Worm (Caenorhabditis elegans) whole organism, L3 larva: Measurements from ENCODE around the gene ZK1067.4.

Source experiments
- R02D3.7 ChIP-seq: fragments of 150-350 bp; optimal IDR thresholded peaks from 2 replicates; lab custom pipeline; 2014; ENCODE audit warnings: missing biosample characterization, missing genetic modification characterization
- ZK546.5 ChIP-seq: sonication (generic microtip); optimal IDR thresholded peaks from 2 replicates; lab custom pipeline; 2017; ENCODE audit warnings: missing biosample characterization, missing genetic modification characterization
- aly-2 ChIP-seq: fragments of 150-350 bp; optimal IDR thresholded peaks from 2 replicates; lab custom pipeline; 2014; ENCODE audit warnings: missing biosample characterization, missing genetic modification characterization
- ama-1 ChIP-seq: fragments of 150-350 bp; optimal IDR thresholded peaks from 2 replicates; lab custom pipeline; 2018
- ceh-28 ChIP-seq: fragments of 150-350 bp; optimal IDR thresholded peaks from 2 replicates; lab custom pipeline; 2014; ENCODE audit warnings: missing biosample characterization, missing genetic modification reagents, missing genetic modification characterization
- ceh-82 ChIP-seq: fragments of 150-350 bp; optimal IDR thresholded peaks from 2 replicates; lab custom pipeline; 2014; ENCODE audit warnings: missing biosample characterization, missing genetic modification characterization
- ceh-9 ChIP-seq: sonication (generic microtip); optimal IDR thresholded peaks from 2 replicates; lab custom pipeline; 2018; ENCODE audit warnings: missing biosample characterization, missing genetic modification characterization
- egl-27 ChIP-seq: sonication (generic microtip); optimal IDR thresholded peaks from 4 replicates; lab custom pipeline; 2017; ENCODE audit warnings: missing biosample characterization, missing genetic modification reagents, missing genetic modification characterization
- egl-5 ChIP-seq: fragments of 150-350 bp; optimal IDR thresholded peaks from 2 replicates; lab custom pipeline; 2017; ENCODE audit warnings: missing biosample characterization, missing genetic modification reagents, missing genetic modification characterization, inconsistent platforms
- elt-1 ChIP-seq: fragments of 150-350 bp; optimal IDR thresholded peaks from 2 replicates; lab custom pipeline; 2014; ENCODE audit warnings: missing biosample characterization, missing genetic modification characterization
- elt-2 ChIP-seq: sonication (generic microtip); optimal IDR thresholded peaks from 2 replicates; lab custom pipeline; 2016; ENCODE audit warnings: missing genetic modification reagents, mild to moderate bottlenecking, missing genetic modification characterization, missing compliant biosample characterization
- eor-1 ChIP-seq, 2 experiments: fragments of 150-350 bp; optimal IDR thresholded peaks; 2 replicates each; lab custom pipeline; 2014 to 2018; ENCODE audit warnings: missing biosample characterization in 2 of 2, missing genetic modification characterization in 2 of 2
- fos-1 ChIP-seq: fragments of 150-350 bp; optimal IDR thresholded peaks from 2 replicates; lab custom pipeline; 2014; ENCODE audit warnings: missing biosample characterization, missing genetic modification characterization
- hmg-11 ChIP-seq: sonication (generic microtip); optimal IDR thresholded peaks from 2 replicates; lab custom pipeline; 2016; ENCODE audit warnings: missing genetic modification characterization, missing compliant biosample characterization
- jun-1 ChIP-seq: fragments of 150-350 bp; optimal IDR thresholded peaks from 2 replicates; lab custom pipeline; 2014; ENCODE audit warnings: missing biosample characterization, missing genetic modification reagents, missing genetic modification characterization
- lin-39 ChIP-seq: fragments of 150-350 bp; optimal IDR thresholded peaks from 2 replicates; lab custom pipeline; 2018; ENCODE audit warnings: missing biosample characterization, missing genetic modification reagents, missing genetic modification characterization
- lsy-12 ChIP-seq: sonication (generic microtip); optimal IDR thresholded peaks from 2 replicates; lab custom pipeline; 2016; ENCODE audit warnings: mild to moderate bottlenecking, missing genetic modification characterization, missing compliant biosample characterization
- mdl-1 ChIP-seq: fragments of 150-350 bp; optimal IDR thresholded peaks from 2 replicates; lab custom pipeline; 2014; ENCODE audit warnings: missing biosample characterization, missing genetic modification characterization
- mml-1 ChIP-seq: fragments of 150-350 bp; sonication (generic microtip); optimal IDR thresholded peaks from 3 replicates; lab custom pipeline; 2014; ENCODE audit warnings: missing biosample characterization, missing genetic modification characterization
- nhr-11 ChIP-seq: fragments of 150-350 bp; optimal IDR thresholded peaks from 2 replicates; lab custom pipeline; 2014; ENCODE audit warnings: missing biosample characterization, missing genetic modification characterization
- nhr-12 ChIP-seq: fragments of 150-350 bp; optimal IDR thresholded peaks from 2 replicates; lab custom pipeline; 2014; ENCODE audit warnings: missing biosample characterization, missing genetic modification characterization
- nhr-23 ChIP-seq: fragments of 150-350 bp; optimal IDR thresholded peaks from 2 replicates; lab custom pipeline; 2014; ENCODE audit warnings: missing biosample characterization, missing genetic modification reagents, missing genetic modification characterization
- nhr-25 ChIP-seq: sonication (generic microtip); optimal IDR thresholded peaks from 2 replicates; lab custom pipeline; 2017; ENCODE audit warnings: missing biosample characterization, missing genetic modification characterization
- nhr-28 ChIP-seq: fragments of 150-350 bp; optimal IDR thresholded peaks from 2 replicates; lab custom pipeline; 2014; ENCODE audit warnings: missing biosample characterization, missing genetic modification characterization
- nhr-43 ChIP-seq: sonication (generic microtip); optimal IDR thresholded peaks from 2 replicates; lab custom pipeline; 2016; ENCODE audit warnings: mild to moderate bottlenecking, missing genetic modification characterization, missing compliant biosample characterization; ENCODE audit not compliant: poor library complexity, severe bottlenecking
- nhr-67 ChIP-seq: fragments of 150-350 bp; optimal IDR thresholded peaks from 2 replicates; lab custom pipeline; 2014; ENCODE audit warnings: missing biosample characterization, missing genetic modification characterization
- nhr-76 ChIP-seq: fragments of 150-350 bp; sonication (generic microtip); optimal IDR thresholded peaks from 5 replicates; lab custom pipeline; 2014; ENCODE audit warnings: missing biosample characterization, missing genetic modification characterization
- nhr-77 ChIP-seq: fragments of 150-350 bp; optimal IDR thresholded peaks from 2 replicates; lab custom pipeline; 2014; ENCODE audit warnings: missing biosample characterization, missing genetic modification characterization
- pha-4 ChIP-seq: fragments of 150-350 bp; optimal IDR thresholded peaks from 2 replicates; lab custom pipeline; 2014; ENCODE audit warnings: missing biosample characterization, missing genetic modification reagents, missing genetic modification characterization
- pqm-1 ChIP-seq: fragments of 150-350 bp; optimal IDR thresholded peaks from 2 replicates; lab custom pipeline; 2017; ENCODE audit warnings: missing biosample characterization, missing genetic modification characterization, inconsistent platforms
- sea-2 ChIP-seq: fragments of 150-350 bp; sonication (generic microtip); optimal IDR thresholded peaks from 4 replicates; lab custom pipeline; 2014; ENCODE audit warnings: missing biosample characterization, missing genetic modification reagents, missing genetic modification characterization
- skn-1 ChIP-seq: fragments of 150-350 bp; optimal IDR thresholded peaks from 2 replicates; lab custom pipeline; 2014; ENCODE audit warnings: missing biosample characterization, missing genetic modification characterization
- unc-39 ChIP-seq: sonication (generic microtip); optimal IDR thresholded peaks from 4 replicates; lab custom pipeline; 2017; ENCODE audit warnings: missing biosample characterization, missing genetic modification characterization
- unc-62 ChIP-seq: fragments of 150-350 bp; sonication (generic microtip); optimal IDR thresholded peaks from 4 replicates; lab custom pipeline; 2014; ENCODE audit warnings: missing biosample characterization, missing genetic modification reagents, missing genetic modification characterization
- zag-1 ChIP-seq: fragments of 150-350 bp; optimal IDR thresholded peaks from 2 replicates; lab custom pipeline; 2014; ENCODE audit warnings: missing biosample characterization, missing genetic modification characterization
- ztf-11 ChIP-seq: fragments of 150-350 bp; optimal IDR thresholded peaks from 2 replicates; lab custom pipeline; 2014; ENCODE audit warnings: missing biosample characterization, missing genetic modification characterization

Gene ZK1067.4

DNA sequence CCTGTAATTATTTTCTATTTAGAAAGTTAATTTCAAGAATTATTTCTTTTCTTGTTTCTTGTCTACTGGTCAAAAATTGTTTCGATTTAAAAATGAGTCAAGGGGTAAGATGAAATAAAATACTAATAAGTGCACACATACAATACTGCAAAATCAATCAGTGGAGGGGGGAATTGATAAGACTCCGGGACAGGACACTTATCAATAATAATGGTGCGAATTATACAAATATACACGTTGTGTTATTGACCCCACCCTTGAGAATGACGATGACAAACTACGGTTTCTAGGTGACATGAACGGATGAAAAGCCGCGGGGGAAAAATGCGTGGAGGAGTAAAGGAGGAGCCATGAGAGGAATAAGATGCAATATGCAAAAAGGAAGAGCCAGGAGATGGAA is 29.0 kb upstream of the ZK1067.4 start:
- TF ChIP-seq mdl-1 (tag; lab: Kevin White, UChicago): no peak
- TF ChIP-seq pha-4: peak; percentile 48
- TF ChIP-seq sea-2 (GFP tag; lab: Kevin White, UChicago): no peak
- TF ChIP-seq pqm-1: peak; percentile 51
- TF ChIP-seq nhr-25: no peak
- TF ChIP-seq ama-1 (lab: Kevin White, UChicago): no peak
- TF ChIP-seq nhr-11 (tag; lab: Kevin White, UChicago): no peak
- TF ChIP-seq nhr-77: no peak
- TF ChIP-seq unc-62 (GFP tag; lab: Kevin White, UChicago): no peak
- no peak for TF ChIP-seq zag-1 (tag; lab: Kevin White, UChicago)
- TF ChIP-seq elt-2 (tag; lab: Kevin White, UChicago): peak; percentile 60
- no peak for TF ChIP-seq lsy-12 (tag; lab: Kevin White, UChicago)

DNA sequence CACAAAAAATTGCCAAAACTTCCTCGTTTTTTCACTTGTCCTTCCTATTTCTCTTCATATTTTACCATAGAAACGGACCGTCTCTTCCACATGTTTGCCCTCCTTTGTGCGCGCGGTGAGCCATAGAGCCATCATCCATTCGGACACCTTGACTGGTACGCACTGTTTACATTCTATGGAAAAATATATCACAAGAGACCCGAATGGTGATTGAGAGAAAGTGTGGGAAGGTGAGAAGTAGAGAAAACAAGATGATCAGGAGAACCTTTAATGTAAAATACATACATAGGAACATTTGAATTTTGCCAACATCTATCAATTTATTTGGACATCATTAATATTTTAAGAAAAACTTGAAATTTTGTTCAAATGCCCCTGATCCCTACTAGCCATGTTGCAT is 24.3 kb upstream of the ZK1067.4 start:
- peak; percentile 95 for TF ChIP-seq pha-4
- TF ChIP-seq skn-1 (tag; lab: Kevin White, UChicago): no peak

DNA sequence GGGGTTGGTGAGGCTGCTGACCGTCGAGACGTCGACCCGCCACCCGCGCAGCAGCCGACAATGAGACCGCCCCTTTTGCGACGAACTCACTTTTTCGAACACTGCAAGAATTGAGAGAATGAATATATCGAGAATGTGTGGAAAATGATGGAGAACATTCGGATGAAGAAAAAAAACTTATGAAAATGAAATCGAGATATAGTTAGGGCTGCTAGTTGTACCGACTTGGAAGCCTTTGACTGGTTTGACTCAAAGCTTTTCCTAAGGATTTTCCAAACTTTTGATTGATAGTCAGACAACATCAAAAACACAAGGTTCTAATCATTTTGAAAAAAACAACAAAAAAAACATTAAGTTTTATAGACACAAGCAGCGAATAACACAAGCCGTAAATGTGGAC is 21.8 kb upstream of the ZK1067.4 start, which contains the start of gene sym-2:
Gene sym-2 (minus strand): TSS at position 101 of the 400 bp plus-strand sequence.
- TF ChIP-seq egl-5 (tag; lab: Kevin White, UChicago): no peak
- TF ChIP-seq nhr-23: peak; percentile 40
- TF ChIP-seq jun-1 (tag; lab: Kevin White, UChicago): no peak
- TF ChIP-seq ztf-11 (tag; lab: Kevin White, UChicago): no peak
- no peak for TF ChIP-seq hmg-11 (tag; lab: Kevin White, UChicago)
- peak; percentile 23 for TF ChIP-seq nhr-25
- no peak for TF ChIP-seq lin-39
- no peak for TF ChIP-seq ZK546.5 (tag; lab: Kevin White, UChicago)

DNA sequence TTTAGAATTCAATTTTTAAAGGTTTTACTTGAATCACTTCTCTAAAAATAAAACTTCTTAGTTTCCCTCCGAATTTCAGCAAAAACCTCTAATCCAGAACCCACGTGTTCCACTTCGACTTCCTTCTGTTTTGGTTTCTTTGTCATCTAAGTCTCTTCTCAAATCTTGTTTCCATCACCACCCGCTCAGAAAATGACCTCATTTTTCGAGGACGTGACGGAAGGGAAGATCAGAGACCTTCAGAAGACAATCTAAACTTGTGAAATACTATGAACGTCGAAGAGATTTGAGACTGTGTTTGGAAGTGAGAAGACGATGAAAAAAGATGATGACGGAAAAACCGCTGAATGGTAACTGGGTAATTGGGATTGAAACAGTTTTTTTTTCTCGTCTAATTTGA is 20.5 kb upstream of the ZK1067.4 start:
- TF ChIP-seq nhr-25: peak; percentile 75
- TF ChIP-seq elt-1 (tag; lab: Kevin White, UChicago): peak; percentile 1
- TF ChIP-seq nhr-76 (tag; lab: Kevin White, UChicago): no peak
- no peak for TF ChIP-seq zag-1 (tag; lab: Kevin White, UChicago)
- no peak for TF ChIP-seq nhr-43 (tag; lab: Kevin White, UChicago)
- no peak for TF ChIP-seq nhr-67
- no peak for TF ChIP-seq sea-2 (GFP tag; lab: Kevin White, UChicago)
- peak; percentile 83 for TF ChIP-seq nhr-23

DNA sequence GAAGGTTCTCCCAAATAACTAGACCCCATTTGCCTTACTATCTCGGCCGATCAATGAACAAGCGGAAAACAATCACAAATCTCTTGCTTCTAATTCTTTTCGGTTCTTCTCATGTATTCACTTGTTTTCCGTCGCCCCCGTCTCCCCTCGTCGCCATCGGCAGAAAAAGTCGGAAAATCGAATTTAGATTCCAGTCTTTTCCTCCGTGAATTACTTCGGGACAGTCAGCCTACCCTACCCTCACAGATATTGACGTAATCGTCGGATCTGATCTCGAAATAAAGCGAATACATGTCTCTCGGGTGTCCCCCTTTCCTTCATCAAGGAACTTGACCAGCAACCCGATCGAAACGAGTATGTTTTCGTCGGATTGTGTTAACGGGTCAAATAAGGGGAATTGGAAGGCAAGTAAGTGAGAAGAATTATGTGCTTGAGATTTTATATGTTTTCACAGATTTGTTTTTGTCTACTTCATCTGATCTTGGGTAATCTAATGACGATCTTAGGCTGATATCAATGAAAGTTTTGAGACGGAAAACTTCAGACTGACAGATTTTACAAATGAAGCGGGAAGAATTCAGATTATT is 19.6 kb upstream of the ZK1067.4 start:
- TF ChIP-seq pha-4 (no peak), unc-62 (GFP tag; lab: Kevin White, UChicago) (no peak), fos-1 (no peak), elt-2 (tag; lab: Kevin White, UChicago) (no peak), egl-27 (tag; lab: Kevin White, UChicago) (no peak), lsy-12 (tag; lab: Kevin White, UChicago) (no peak), elt-1 (tag; lab: Kevin White, UChicago) (peak; percentile 60), aly-2 (no peak), nhr-23 (peak; percentile 78), ceh-28 (tag; lab: Kevin White, UChicago) (no peak), mdl-1 (tag; lab: Kevin White, UChicago) (no peak), zag-1 (tag; lab: Kevin White, UChicago) (no peak), R02D3.7 (tag; lab: Kevin White, UChicago) (no peak), mml-1 (tag; lab: Kevin White, UChicago) (no peak)
- TF ChIP-seq, all 47 proteins: peak for 2

DNA sequence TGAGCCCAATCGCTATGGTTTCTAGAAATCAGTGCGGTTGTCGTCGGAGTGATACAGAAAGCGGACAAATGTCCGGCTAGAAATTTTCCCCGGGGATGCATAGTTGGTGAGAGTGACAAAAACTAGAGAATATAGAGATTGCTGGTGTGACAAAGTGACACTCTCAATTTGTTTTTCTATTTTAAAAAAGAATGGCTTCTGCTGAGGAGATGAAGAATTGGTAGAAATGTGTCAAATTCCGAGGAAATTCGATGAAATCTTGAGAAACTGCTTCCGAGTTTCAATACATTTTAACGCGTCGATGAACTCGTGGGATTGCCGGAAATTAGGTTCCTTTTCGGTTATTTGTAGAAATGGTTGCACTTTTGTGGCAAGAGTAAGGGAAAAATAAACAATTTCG is 16.0 kb upstream of the ZK1067.4 start, which contains the start of gene twk-4:
Gene twk-4 (minus strand): TSS at position 101 of the 400 bp plus-strand sequence.
- no peak for TF ChIP-seq nhr-28
- TF ChIP-seq ceh-82 (tag; lab: Kevin White, UChicago): no peak
- no peak for TF ChIP-seq ama-1 (lab: Kevin White, UChicago)
- no peak for TF ChIP-seq zag-1 (tag; lab: Kevin White, UChicago)
- no peak for TF ChIP-seq aly-2
- TF ChIP-seq nhr-67: no peak
- no peak for TF ChIP-seq ceh-9 (tag; lab: Kevin White, UChicago)
- no peak for TF ChIP-seq eor-1 (tag; optimal IDR thresholded peaks at IDR 0.05; lab: Kevin White, UChicago)
- TF ChIP-seq nhr-12 (tag; lab: Kevin White, UChicago): no peak
- TF ChIP-seq unc-39 (tag; lab: Kevin White, UChicago): no peak
- no peak for TF ChIP-seq hmg-11 (tag; lab: Kevin White, UChicago)
